Worm (Caenorhabditis elegans): ENCODE measurements around the gene F43H9.3.

DNA sequence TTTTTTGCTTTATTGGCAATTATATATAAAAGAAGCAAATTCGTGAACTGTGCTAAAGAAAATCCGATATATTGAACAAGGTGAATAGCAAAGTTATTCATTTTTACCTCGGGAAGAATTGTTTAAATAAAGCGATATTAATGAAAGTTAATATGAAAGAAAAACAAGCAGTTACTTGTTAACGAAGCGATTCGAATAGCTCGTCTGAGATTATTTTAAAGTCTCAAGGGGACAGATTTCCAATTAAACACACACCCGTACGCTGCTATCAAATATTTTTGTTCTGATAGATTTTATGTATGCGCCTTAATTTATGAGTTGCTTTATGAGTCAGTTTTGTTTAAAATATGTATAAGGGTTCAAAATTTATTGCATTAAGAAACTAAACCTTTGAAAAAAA, 43.1 kb upstream of the F43H9.3 start, which contains the start of gene str-140:
- TF ChIP-seq dpl-1 (GFP tag; optimal IDR thresholded peaks at IDR 0.05) (no peak), unc-62 (GFP tag; optimal IDR thresholded peaks at IDR 0.05 in 1 of 2) (no peak), unc-62 (tag; optimal IDR thresholded peaks at IDR 0.05) (no peak), pqm-1 (tag; optimal IDR thresholded peaks at IDR 0.05) (no peak), ztf-11 (tag; optimal IDR thresholded peaks at IDR 0.05) (no peak), ces-1 (GFP tag; optimal IDR thresholded peaks at IDR 0.05) (no peak), lim-7 (GFP tag; IDR thresholded peaks at IDR 0.05) (no peak), snpc-4 (tag; optimal IDR thresholded peaks at IDR 0.05) (no peak), aly-2 (tag; optimal IDR thresholded peaks at IDR 0.05) (no peak), aha-1 (tag) (no peak)

Data from whole organism, L4 larva.